Worm (Caenorhabditis elegans) whole organism, L4/young adult: ENCODE data around the gene B0280.17.

ENCODE experiments used
- W03F9.2 ChIP-seq: fragments of 150-350 bp; optimal IDR thresholded peaks from 2 replicates; lab custom pipeline; 2014; ENCODE audit warnings: missing biosample characterization, missing genetic modification characterization
- him-1 ChIP-seq: sonication (generic microtip); optimal IDR thresholded peaks from 2 replicates; lab custom pipeline; 2016; ENCODE audit warnings: missing genotype, missing genetic modification reagents, missing genetic modification characterization, missing compliant biosample characterization

DNA sequence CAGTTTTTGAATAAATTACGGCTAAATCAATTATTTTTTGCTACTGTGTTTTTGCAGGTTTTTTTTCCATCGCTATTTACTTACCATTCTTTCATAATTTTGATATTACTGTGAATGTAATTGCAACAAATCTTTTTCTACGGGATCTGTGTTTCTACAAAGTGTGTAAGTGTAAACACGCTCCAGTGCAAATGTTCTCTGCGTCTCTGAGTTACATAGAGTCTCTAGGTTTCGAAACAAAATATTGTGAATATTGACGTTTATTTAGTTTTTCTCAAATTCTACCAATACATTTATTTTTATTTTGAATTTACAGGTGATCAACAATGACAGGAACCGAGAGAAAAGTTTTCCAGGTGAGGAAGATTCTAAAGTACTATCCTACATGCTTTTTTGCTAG lies 48.1 kb upstream of the B0280.17 start, which contains the start of gene yju-2:
- TF ChIP-seq W03F9.2 (tag; lab: Kevin White, UChicago) (no peak), him-1 (tag; lab: Kevin White, UChicago) (no peak)
